Fruit fly (Drosophila melanogaster) whole organism, embryonic: ENCODE results near the gene CG5376.

ENCODE experiments used
- CG16813 ChIP-seq: fragments of 200-800 bp; sonication (Bioruptor generic); IDR thresholded peaks from 3 replicates; pipeline ENCODE4 v1.3.6; 2022; ENCODE audit warnings: missing biosample characterization, missing genetic modification characterization; ENCODE audit not compliant: partially characterized antibody
- CG2116 ChIP-seq: fragments of 200-800 bp; sonication (Bioruptor generic); optimal IDR thresholded peaks from 3 replicates; lab custom pipeline; 2018; ENCODE audit warnings: missing biosample characterization, mild to moderate bottlenecking, missing genetic modification characterization
- Mes4 ChIP-seq: fragments of 200-800 bp; sonication (Bioruptor generic); optimal IDR thresholded peaks from 2 replicates; lab custom pipeline; 2016; ENCODE audit warnings: missing biosample characterization, missing genetic modification characterization
- Nf-YA ChIP-seq: fragments of 200-800 bp; sonication (Bioruptor generic); IDR thresholded peaks from 2 replicates; pipeline ENCODE4 v1.3.6; 2022; ENCODE audit warnings: missing biosample characterization, missing genetic modification characterization
- Poxn ChIP-seq: fragments of 200-800 bp; sonication (Bioruptor generic); IDR thresholded peaks from 2 replicates; pipeline ENCODE4 v1.3.6; 2022; ENCODE audit warnings: missing biosample characterization, missing genetic modification characterization
- ab ChIP-seq: fragments of 200-800 bp; sonication (Bioruptor generic); optimal IDR thresholded peaks from 2 replicates; lab custom pipeline; 2016; ENCODE audit warnings: missing biosample characterization, missing genetic modification characterization
- cg ChIP-seq: fragments of 200-800 bp; sonication (Bioruptor generic); optimal IDR thresholded peaks from 3 replicates; lab custom pipeline; 2019; ENCODE audit warnings: missing biosample characterization, mild to moderate bottlenecking, missing genetic modification characterization, moderate library complexity
- crc ChIP-seq: fragments of 200-800 bp; sonication (Bioruptor generic); optimal IDR thresholded peaks from 2 replicates; lab custom pipeline; 2016; ENCODE audit warnings: missing biosample characterization, missing genetic modification characterization
- danr ChIP-seq: fragments of 200-800 bp; sonication (Bioruptor generic); IDR thresholded peaks from 2 replicates; pipeline ENCODE4 v1.3.6; 2022; ENCODE audit warnings: missing biosample characterization, missing genetic modification characterization
- dm ChIP-seq: fragments of 200-800 bp; sonication (Bioruptor generic); optimal IDR thresholded peaks from 3 replicates; lab custom pipeline; 2016; ENCODE audit warnings: missing biosample characterization, missing genetic modification characterization
- zfh1 ChIP-seq: fragments of 200-800 bp; sonication (Bioruptor generic); IDR thresholded peaks from 3 replicates; pipeline ENCODE4 v1.3.6; 2022; ENCODE audit warnings: missing biosample characterization, missing genetic modification characterization

- TF ChIP-seq ab (GFP tag; lab: Kevin White, UChicago) (no peak), Nf-YA (GFP tag; lab: Robert Waterston, UW) (no peak), zfh1 (GFP tag; lab: Robert Waterston, UW) (no peak), danr (no peak), Poxn (no peak), crc (GFP tag; lab: Kevin White, UChicago) (no peak), cg (GFP tag; lab: Kevin White, UChicago) (no peak), dm (GFP tag; lab: Kevin White, UChicago) (no peak), CG2116 (GFP tag; lab: Kevin White, UChicago) (no peak), Mes4 (GFP tag; lab: Kevin White, UChicago) (no peak), CG16813 (GFP tag; lab: Robert Waterston, UW) (no peak)
Observed at dm6 chr3R:22525073-22525413, 36.3 kb upstream of the CG5376 start.
